Fruit fly (Drosophila melanogaster): ENCODE data around the gene gwl.

gwl gene

DNA sequence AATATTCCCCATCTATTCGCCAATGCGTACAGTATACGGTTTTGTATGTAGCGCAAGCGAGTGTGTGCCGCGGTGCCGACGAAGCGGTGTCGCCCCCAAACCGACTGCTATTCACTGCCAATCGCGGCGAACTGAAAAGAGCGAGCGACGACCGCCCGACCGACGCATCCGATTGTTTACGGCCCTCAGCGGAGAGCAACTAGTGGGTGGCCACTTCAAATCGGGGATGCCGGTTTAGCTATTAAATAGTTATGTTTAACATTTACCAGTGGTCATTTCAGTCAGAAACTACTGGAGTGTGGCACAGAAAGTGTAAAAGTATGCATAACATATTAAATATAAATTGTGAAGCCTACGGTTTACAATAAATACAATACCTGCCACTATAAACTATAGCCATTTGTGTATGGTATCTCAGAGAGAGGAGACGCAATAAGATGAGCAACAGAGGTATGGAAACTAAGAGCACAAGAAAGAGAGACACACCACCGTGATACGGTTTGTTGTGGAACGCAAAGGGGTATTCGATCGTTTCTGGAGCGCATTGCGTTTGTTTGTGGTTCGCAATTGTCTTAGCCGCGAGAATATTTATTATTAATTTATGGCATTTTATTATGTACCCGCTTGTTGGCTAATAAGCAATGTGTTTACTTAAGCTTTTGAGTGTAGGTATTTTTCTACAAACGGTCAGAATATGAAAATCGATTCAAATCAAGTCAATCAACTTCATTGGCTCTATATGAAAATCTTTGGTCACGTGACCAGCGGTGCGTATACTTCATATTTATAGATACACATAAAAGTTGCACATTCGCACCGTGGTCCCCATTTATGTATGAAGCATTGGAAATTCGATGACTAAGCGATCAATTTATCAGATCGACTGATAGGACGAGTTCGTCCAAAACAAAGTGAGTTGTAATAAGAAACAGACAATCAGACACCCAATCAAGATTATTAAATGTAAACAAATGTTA lies 5.9 kb upstream of the gwl start (continued):
- TF ChIP-seq eve (GFP tag; optimal IDR thresholded peaks at IDR 0.05) (no peak), onecut (GFP tag; IDR thresholded peaks at IDR 0.05) (no peak), CG16779 (GFP tag; IDR thresholded peaks at IDR 0.05) (no peak), odd (GFP tag; optimal IDR thresholded peaks at IDR 0.05) (no peak), ab (GFP tag; optimal IDR thresholded peaks at IDR 0.05) (no peak), cwo (GFP tag; optimal IDR thresholded peaks at IDR 0.05) (peak; percentile 91), CG6683 (GFP tag; optimal IDR thresholded peaks at IDR 0.05) (no peak), CG15011 (GFP tag; optimal IDR thresholded peaks at IDR 0.05) (peak; percentile 28), Med (GFP tag) (peak; percentile 83), pros (GFP tag; optimal IDR thresholded peaks at IDR 0.05) (peak; percentile 27), fd3F (GFP tag; optimal IDR thresholded peaks at IDR 0.05) (no peak), chif (GFP tag; optimal IDR thresholded peaks at IDR 0.05) (no peak), CG32767 (GFP tag; IDR thresholded peaks at IDR 0.05) (0 out of 2 replicates have a peak, but pooled peaks have one; percentile 18), bcd (GFP tag; optimal IDR thresholded peaks at IDR 0.05) (peak; percentile 8), CG9932 (GFP tag; IDR thresholded peaks at IDR 0.05) (peak; percentile 37; the same call in 1 of the 2 replicates), ewg (GFP tag; optimal IDR thresholded peaks at IDR 0.05) (no peak), slbo (GFP tag; IDR thresholded peaks at IDR 0.05) (0 out of 2 replicates have a peak, but pooled peaks have one; percentile 15), PHDP (tag; optimal IDR thresholded peaks at IDR 0.05) (peak; percentile 17), CG9876 (GFP tag; optimal IDR thresholded peaks at IDR 0.05) (no peak), CG6791 (GFP tag; IDR thresholded peaks at IDR 0.05; ENCODE audit: partially characterized antibody) (0 out of 3 replicates have a peak, but pooled peaks have one; percentile 24), so (GFP tag; IDR thresholded peaks at IDR 0.05) (0 out of 3 replicates have a peak, but pooled peaks have one; percentile 37), hbn (GFP tag; IDR thresholded peaks at IDR 0.05; ENCODE audit: partially characterized antibody) (peak; percentile 33; the same call in 1 of the 2 replicates), CG12299 (tag; optimal IDR thresholded peaks at IDR 0.05) (no peak), CG12071 (GFP tag; optimal IDR thresholded peaks at IDR 0.05) (peak; percentile 49), wdn (GFP tag; IDR thresholded peaks at IDR 0.05) (0 out of 2 replicates have a peak, but pooled peaks have one; percentile 28), tna (GFP tag; IDR thresholded peaks at IDR 0.05; ENCODE audit: partially characterized antibody) (no peak), ci (GFP tag; IDR thresholded peaks at IDR 0.05) (no peak), Asciz (GFP tag; optimal IDR thresholded peaks at IDR 0.05) (no peak), gfzf (GFP tag; optimal IDR thresholded peaks at IDR 0.05) (no peak), CG1233 (GFP tag; optimal IDR thresholded peaks at IDR 0.05) (peak; percentile 8), nom (GFP tag; optimal IDR thresholded peaks at IDR 0.05) (peak; percentile 28), Dll (GFP tag; IDR thresholded peaks at IDR 0.05; ENCODE audit: partially characterized antibody) (peak; percentile 51; the same call in 3 of the 4 replicates), CG13775 (GFP tag; optimal IDR thresholded peaks at IDR 0.05) (no peak), CG32532 (GFP tag; IDR thresholded peaks at IDR 0.05) (peak; percentile 35; the same call in 1 of the 2 replicates), Dip2 (GFP tag; IDR thresholded peaks at IDR 0.05) (no peak), E2f2 (GFP tag; IDR thresholded peaks at IDR 0.05) (0 out of 2 replicates have a peak, but pooled peaks have one; percentile 7), Stat92E (GFP tag; optimal IDR thresholded peaks at IDR 0.05) (peak in 1 of 3 experiments; percentile 32), CG12104 (GFP tag; optimal IDR thresholded peaks at IDR 0.05) (peak; percentile 11), Sox100B (GFP tag; optimal IDR thresholded peaks at IDR 0.05) (peak; percentile 2), sr (GFP tag; IDR thresholded peaks at IDR 0.05) (peak; percentile 62), Bgb (GFP tag; IDR thresholded peaks at IDR 0.05; ENCODE audit: partially characterized antibody) (peak; percentile 62), CG10209 (GFP tag; optimal IDR thresholded peaks at IDR 0.05) (no peak), Trl (optimal IDR thresholded peaks at IDR 0.05) (peak; percentile 88 to 98), Trl (GFP tag; optimal IDR thresholded peaks at IDR 0.05) (no peak), Opbp (GFP tag; IDR thresholded peaks at IDR 0.05; ENCODE audit: partially characterized antibody) (peak; percentile 46; the same call in 2 of the 3 replicates), CG34422 (GFP tag; IDR thresholded peaks at IDR 0.05) (peak; percentile 50; the same call in 1 of the 3 replicates), yki (optimal IDR thresholded peaks at IDR 0.05) (peak; percentile 42)
